Worm (Caenorhabditis elegans): Measurements from ENCODE around the gene B0554.2.

- TF ChIP-seq nhr-76 (tag; optimal IDR thresholded peaks at IDR 0.05) (no peak), unc-39 (tag; optimal IDR thresholded peaks at IDR 0.05) (no peak)
Observed at ce11 chrV:385488-385887, 48.5 kb upstream of the B0554.2 start, which contains the start of gene lipl-5.

Measured in whole organism, mixed stage, embryonic.